Worm (Caenorhabditis elegans): ENCODE results near the gene Y73F8A.10.

- TF ChIP-seq ama-1 (optimal IDR thresholded peaks at IDR 0.05) (no peak), ets-7 (tag; optimal IDR thresholded peaks at IDR 0.05) (no peak), flt-1 (GFP tag; IDR thresholded peaks at IDR 0.05) (no peak), tbx-11 (GFP tag; IDR thresholded peaks at IDR 0.05) (no peak), tbx-37 (GFP tag; conservative IDR thresholded peaks at IDR 0.05) (no peak), scrt-1 (GFP tag; IDR thresholded peaks at IDR 0.05) (no peak), B0310.2 (tag; optimal IDR thresholded peaks at IDR 0.05) (no peak), tra-4 (tag; optimal IDR thresholded peaks at IDR 0.05) (no peak), F13C5.2 (tag; optimal IDR thresholded peaks at IDR 0.05) (no peak), hnd-1 (tag; optimal IDR thresholded peaks at IDR 0.05) (no peak), hmbx-1 (tag; optimal IDR thresholded peaks at IDR 0.05) (no peak), aly-1 (tag; optimal IDR thresholded peaks at IDR 0.05) (no peak)
These were observed 34.6 kb upstream of the Y73F8A.10 start, which contains the start of gene Y73F8A.5 for ce11 chrIV:15259548-15259947.

All from whole organism, early embryonic.